Worm (Caenorhabditis elegans) whole organism, young adult: Measurements from ENCODE around the gene Y45G12B.3.
A peak's percentile ranks its signal among the peaks of the same experiment; 100 is the strongest.

Experiments used
- D2030.7 ChIP-seq: fragments of 200-800 bp; sonication (Bioruptor generic); IDR thresholded peaks from 2 replicates; pipeline ENCODE4 v1.3.6; 2022; ENCODE audit warnings: missing genetic modification reagents, missing genetic modification characterization, missing compliant biosample characterization
- F49E8.2 ChIP-seq: sonication (generic microtip); optimal IDR thresholded peaks from 3 replicates; lab custom pipeline; 2017; ENCODE audit warnings: missing genetic modification characterization, mild to moderate bottlenecking, missing compliant biosample characterization, antibody characterized with exemption, moderate library complexity; ENCODE audit not compliant: insufficient read depth
- F52B5.7 ChIP-seq: sonication (generic microtip); optimal IDR thresholded peaks from 2 replicates; lab custom pipeline; 2016; ENCODE audit warnings: mild to moderate bottlenecking, missing genetic modification characterization, missing compliant biosample characterization
- F55B11.4 ChIP-seq: sonication (generic microtip); optimal IDR thresholded peaks from 2 replicates; lab custom pipeline; 2016; ENCODE audit warnings: missing compliant biosample characterization, missing genetic modification characterization, borderline replicate concordance; ENCODE audit not compliant: insufficient read depth
- F57A8.1 ChIP-seq: fragments of 200-800 bp; sonication (Bioruptor generic); optimal IDR thresholded peaks from 2 replicates; lab custom pipeline; 2018; ENCODE audit warnings: mild to moderate bottlenecking, missing genetic modification characterization, moderate library complexity, missing compliant biosample characterization
- Y53G8AR.9 ChIP-seq: fragments of 200-800 bp; sonication (Bioruptor generic); conservative IDR thresholded peaks from 2 replicates; pipeline ENCODE4 v1.3.6; 2022; ENCODE audit warnings: missing genetic modification reagents, missing genetic modification characterization, missing compliant biosample characterization
- ama-1 ChIP-seq, 3 experiments: fragments of 150-350 bp in 1 of 3; sonication (generic microtip) in 2 of 3; optimal IDR thresholded peaks; 2 replicates each; lab custom pipeline; 2014 to 2018; ENCODE audit warnings: missing biosample characterization in 2 of 3, missing genetic modification characterization in 2 of 3, missing genetic modification reagents in 2 of 3
- attf-6 ChIP-seq: fragments of 200-800 bp; sonication (Bioruptor generic); IDR thresholded peaks from 2 replicates; pipeline ENCODE4 v1.3.6; 2022; ENCODE audit warnings: missing genetic modification reagents, missing genetic modification characterization, missing compliant biosample characterization
- bed-1 ChIP-seq: fragments of 200-800 bp; sonication (Bioruptor generic); IDR thresholded peaks from 2 replicates; pipeline ENCODE4 v1.3.6; 2022; ENCODE audit warnings: missing genetic modification reagents, missing genetic modification characterization, missing compliant biosample characterization
- cebp-1 ChIP-seq, 2 experiments: fragments of 200-800 bp in 1 of 2; sonication (Bioruptor generic) in 1 of 2; sonication (generic microtip) in 1 of 2; IDR thresholded peaks in 1 of 2; optimal IDR thresholded peaks in 1 of 2; 2 replicates each; pipeline versions ENCODE4 v1.3.6 to Lab custom; 2017 to 2022; ENCODE audit warnings: missing compliant biosample characterization in 2 of 2, missing genetic modification characterization in 2 of 2, mild to moderate bottlenecking in 1 of 2, missing genetic modification reagents in 1 of 2, moderate library complexity in 1 of 2
- cebp-2 ChIP-seq: fragments of 200-800 bp; sonication (Bioruptor generic); IDR thresholded peaks from 2 replicates; pipeline ENCODE4 v1.3.6; 2022; ENCODE audit warnings: missing genetic modification characterization, missing compliant biosample characterization
- ceh-40 ChIP-seq: fragments of 200-800 bp; sonication (Bioruptor generic); IDR thresholded peaks from 2 replicates; pipeline ENCODE4 v1.3.6; 2022; ENCODE audit warnings: missing genetic modification characterization, missing compliant biosample characterization
- ceh-79 ChIP-seq: sonication (generic microtip); optimal IDR thresholded peaks from 2 replicates; lab custom pipeline; 2017; ENCODE audit warnings: mild to moderate bottlenecking, missing genetic modification characterization, missing compliant biosample characterization
- ceh-91 ChIP-seq: fragments of 200-800 bp; sonication (Bioruptor generic); IDR thresholded peaks from 2 replicates; pipeline ENCODE4 v1.3.6; 2022; ENCODE audit warnings: missing genetic modification reagents, missing genetic modification characterization, missing compliant biosample characterization
- chd-7 ChIP-seq: sonication (generic microtip); optimal IDR thresholded peaks from 2 replicates; lab custom pipeline; 2016; ENCODE audit warnings: mild to moderate bottlenecking, missing genetic modification characterization, moderate library complexity, missing compliant biosample characterization
- die-1 ChIP-seq: sonication (generic microtip); optimal IDR thresholded peaks from 2 replicates; lab custom pipeline; 2016; ENCODE audit warnings: missing genotype, mild to moderate bottlenecking, missing genetic modification characterization, missing compliant biosample characterization
- dpff-1 ChIP-seq: sonication (generic microtip); optimal IDR thresholded peaks from 2 replicates; lab custom pipeline; 2017; ENCODE audit warnings: mild to moderate bottlenecking, missing genetic modification characterization, missing compliant biosample characterization
- efl-1 ChIP-seq: fragments of 150-350 bp; optimal IDR thresholded peaks from 2 replicates; lab custom pipeline; 2014; ENCODE audit warnings: missing biosample characterization, missing genetic modification reagents, missing genetic modification characterization
- egl-18 ChIP-seq: fragments of 200-800 bp; sonication (Bioruptor generic); IDR thresholded peaks from 2 replicates; pipeline ENCODE4 v1.3.6; 2022; ENCODE audit warnings: missing genetic modification reagents, missing genetic modification characterization, missing compliant biosample characterization
- egrh-3 ChIP-seq: fragments of 200-800 bp; sonication (Bioruptor generic); IDR thresholded peaks from 2 replicates; pipeline ENCODE4 v1.3.6; 2022; ENCODE audit warnings: missing genetic modification reagents, missing genetic modification characterization, missing compliant biosample characterization
- ets-4 ChIP-seq: fragments of 200-800 bp; sonication (Bioruptor generic); optimal IDR thresholded peaks from 2 replicates; lab custom pipeline; 2018; ENCODE audit warnings: mild to moderate bottlenecking, missing genetic modification characterization, missing compliant biosample characterization
- gei-17 ChIP-seq: fragments of 200-800 bp; sonication (Bioruptor generic); optimal IDR thresholded peaks from 2 replicates; lab custom pipeline; 2018; ENCODE audit warnings: mild to moderate bottlenecking, missing genetic modification characterization, missing compliant biosample characterization
- him-1 ChIP-seq: sonication (generic microtip); optimal IDR thresholded peaks from 2 replicates; lab custom pipeline; 2016; ENCODE audit warnings: missing genotype, missing genetic modification reagents, missing genetic modification characterization, missing compliant biosample characterization
- hlh-26 ChIP-seq: fragments of 200-800 bp; sonication (Bioruptor generic); conservative IDR thresholded peaks from 2 replicates; pipeline ENCODE4 v1.3.6; 2022; ENCODE audit warnings: missing genetic modification reagents, missing genetic modification characterization, missing compliant biosample characterization
- hmg-1.2 ChIP-seq: fragments of 200-800 bp; sonication (Bioruptor generic); IDR thresholded peaks from 2 replicates; pipeline ENCODE4 v1.3.6; 2022; ENCODE audit warnings: missing genetic modification reagents, missing genetic modification characterization, missing compliant biosample characterization
- hmg-20 ChIP-seq: fragments of 200-800 bp; sonication (Bioruptor generic); IDR thresholded peaks from 2 replicates; pipeline ENCODE4 v1.3.6; 2022; ENCODE audit warnings: missing genetic modification reagents, missing genetic modification characterization, missing compliant biosample characterization
- lin-35 ChIP-seq, 3 experiments: fragments of 150-350 bp in 2 of 3; sonication (generic microtip) in 1 of 3; optimal IDR thresholded peaks; 2 replicates each; lab custom pipeline; 2014 to 2018; ENCODE audit warnings: missing biosample characterization in 3 of 3, missing genetic modification characterization in 3 of 3, missing genetic modification reagents in 3 of 3
- mcd-1 ChIP-seq: fragments of 200-800 bp; sonication (Bioruptor generic); IDR thresholded peaks from 2 replicates; pipeline ENCODE4 v1.3.6; 2022; ENCODE audit warnings: missing genetic modification reagents, missing genetic modification characterization, missing compliant biosample characterization
- nfya-2 ChIP-seq: fragments of 200-800 bp; sonication (Bioruptor generic); IDR thresholded peaks from 2 replicates; pipeline ENCODE4 v1.3.6; 2022; ENCODE audit warnings: missing genetic modification reagents, missing genetic modification characterization, missing compliant biosample characterization
- nfyb-1 ChIP-seq: fragments of 200-800 bp; sonication (Bioruptor generic); IDR thresholded peaks from 2 replicates; pipeline ENCODE4 v1.3.6; 2022; ENCODE audit warnings: missing genetic modification reagents, missing genetic modification characterization, missing compliant biosample characterization
- nhr-120 ChIP-seq: fragments of 200-800 bp; sonication (Bioruptor generic); IDR thresholded peaks from 2 replicates; pipeline ENCODE4 v1.3.6; 2022; ENCODE audit warnings: missing genetic modification characterization, missing compliant biosample characterization
- nhr-80 ChIP-seq: sonication (generic microtip); optimal IDR thresholded peaks from 2 replicates; lab custom pipeline; 2016; ENCODE audit warnings: missing genetic modification characterization, missing compliant biosample characterization
- nhr-90 ChIP-seq: sonication (generic microtip); optimal IDR thresholded peaks from 2 replicates; lab custom pipeline; 2016; ENCODE audit warnings: missing genotype, mild to moderate bottlenecking, missing genetic modification characterization, missing compliant biosample characterization
- pha-4 ChIP-seq: fragments of 150-350 bp; sonication (generic microtip); optimal IDR thresholded peaks from 2 replicates; lab custom pipeline; 2014; ENCODE audit warnings: missing biosample characterization, missing genetic modification reagents, missing genetic modification characterization
- rec-8 ChIP-seq, 2 experiments: sonication (generic microtip); optimal IDR thresholded peaks; 2 replicates each; lab custom pipeline; 2016; ENCODE audit warnings: mild to moderate bottlenecking in 2 of 2, missing genetic modification characterization in 2 of 2, missing genetic modification reagents in 2 of 2, missing genotype in 2 of 2, missing biosample characterization in 1 of 2, missing compliant biosample characterization in 1 of 2, moderate library complexity in 1 of 2
- repo-1 ChIP-seq: sonication (generic microtip); optimal IDR thresholded peaks from 2 replicates; lab custom pipeline; 2017; ENCODE audit warnings: mild to moderate bottlenecking, missing genetic modification characterization, missing compliant biosample characterization
- rpc-1 ChIP-seq, 2 experiments: fragments of 150-350 bp in 1 of 2; sonication (generic microtip) in 1 of 2; optimal IDR thresholded peaks; 2 replicates each; lab custom pipeline; 2014 to 2018; ENCODE audit warnings: missing biosample characterization in 1 of 2, missing genetic modification characterization in 1 of 2, missing genetic modification reagents in 1 of 2, missing genotype in 1 of 2
- snpc-1.1 ChIP-seq: sonication (generic microtip); optimal IDR thresholded peaks from 2 replicates; lab custom pipeline; 2017; ENCODE audit warnings: missing genetic modification characterization, mild to moderate bottlenecking, missing compliant biosample characterization, antibody characterized with exemption, moderate library complexity, missing genotype, missing genetic modification reagents; ENCODE audit not compliant: insufficient read depth
- xnd-1 ChIP-seq: sonication (generic microtip); optimal IDR thresholded peaks from 2 replicates; lab custom pipeline; 2016; ENCODE audit warnings: missing genotype, missing genetic modification reagents, missing genetic modification characterization, missing compliant biosample characterization
- zfh-2 ChIP-seq: fragments of 200-800 bp; sonication (Bioruptor generic); conservative IDR thresholded peaks from 2 replicates; pipeline ENCODE4 v1.3.6; 2022; ENCODE audit warnings: missing genetic modification reagents, missing genetic modification characterization, missing compliant biosample characterization
- zim-3 ChIP-seq: sonication (generic microtip); optimal IDR thresholded peaks from 2 replicates; lab custom pipeline; 2017; ENCODE audit warnings: mild to moderate bottlenecking, missing genetic modification characterization, moderate library complexity, missing compliant biosample characterization

Gene Y45G12B.3

ce11 chrV:2646067-2646466 lies 50.0 kb downstream of the Y45G12B.3 start (continued):
- peak; percentile 85 for TF ChIP-seq zfh-2
- no peak for TF ChIP-seq nhr-90 (tag; lab: Kevin White, UChicago)
- TF ChIP-seq egrh-3 (GFP tag; lab: Robert Waterston, UW) = peak; percentile 35; the same call in 1 of the 2 replicates
- peak; percentile 56; the same call in 1 of the 2 replicates for TF ChIP-seq nfyb-1 (GFP tag; lab: Robert Waterston, UW)
- no peak for TF ChIP-seq mcd-1 (GFP tag; lab: Robert Waterston, UW)
- no peak for TF ChIP-seq efl-1 (GFP tag; lab: Kevin White, UChicago)
- TF ChIP-seq ama-1 (optimal IDR thresholded peaks at IDR 0.05; lab: Kevin White, UChicago) = no peak
- no peak for TF ChIP-seq ama-1 (GFP tag; optimal IDR thresholded peaks at IDR 0.05; lab: Kevin White, UChicago)
- TF ChIP-seq F52B5.7 (tag; lab: Kevin White, UChicago) = no peak
- no peak for TF ChIP-seq xnd-1
- TF ChIP-seq nhr-120 (GFP tag; lab: Robert Waterston, UW) = 0 out of 2 replicates have a peak, but pooled peaks have one; percentile 65
- TF ChIP-seq hmg-1.2 (GFP tag; lab: Robert Waterston, UW) = no peak
- TF ChIP-seq die-1 (tag; lab: Kevin White, UChicago) = no peak
- no peak for TF ChIP-seq cebp-2
- no peak for TF ChIP-seq F49E8.2 (tag; lab: Kevin White, UChicago)
- no peak for TF ChIP-seq dpff-1 (tag; lab: Kevin White, UChicago)
- TF ChIP-seq rec-8 (tag; optimal IDR thresholded peaks at IDR 0.05; lab: Kevin White, UChicago) = no peak

- TF ChIP-seq egrh-3 (GFP tag; lab: Robert Waterston, UW) (0 out of 2 replicates have a peak, but pooled peaks have one; percentile 24), zfh-2 (peak; percentile 59; the same call in 1 of the 2 replicates), attf-6 (no peak), nfya-2 (GFP tag; lab: Robert Waterston, UW) (no peak)
Observed at ce11 chrV:2639506-2639905, 56.5 kb downstream of the Y45G12B.3 start.

ce11 chrV:2639035-2639434 lies 57.0 kb downstream of the Y45G12B.3 start, which contains the start of gene W02H5.2:
TSS of gene W02H5.2 (plus strand) at chrV:2639335.
- TF ChIP-seq ceh-79 (tag; lab: Kevin White, UChicago) = no peak
- TF ChIP-seq egl-18 (GFP tag; lab: Robert Waterston, UW) = no peak
- no peak for TF ChIP-seq rec-8 (tag; optimal IDR thresholded peaks at IDR 0.05; lab: Kevin White, UChicago)
- TF ChIP-seq pha-4 = no peak
- TF ChIP-seq repo-1 (tag; lab: Kevin White, UChicago) = no peak
- no peak for TF ChIP-seq D2030.7
- TF ChIP-seq snpc-1.1 = no peak
- no peak for TF ChIP-seq nfyb-1 (GFP tag; lab: Robert Waterston, UW)
- TF ChIP-seq bed-1 = no peak
- TF ChIP-seq ets-4 (GFP tag; lab: Kevin White, UChicago) = no peak
- no peak for TF ChIP-seq Y53G8AR.9 (GFP tag; lab: Robert Waterston, UW)

- TF ChIP-seq hlh-26 (GFP tag; lab: Robert Waterston, UW) (no peak), ceh-91 (peak; percentile 48; the same call in 1 of the 2 replicates), nfya-2 (GFP tag; lab: Robert Waterston, UW) (no peak), nhr-80 (no peak), attf-6 (no peak), rpc-1 (optimal IDR thresholded peaks at IDR 0.05; lab: Kevin White, UChicago) (no peak), rpc-1 (tag; optimal IDR thresholded peaks at IDR 0.05; lab: Kevin White, UChicago) (no peak), D2030.7 (peak; percentile 57; the same call in 1 of the 2 replicates), him-1 (tag; lab: Kevin White, UChicago) (peak; percentile 42), F49E8.2 (tag; lab: Kevin White, UChicago) (no peak), zim-3 (tag; lab: Kevin White, UChicago) (no peak), F57A8.1 (GFP tag; lab: Kevin White, UChicago) (no peak), ceh-40 (GFP tag; lab: Robert Waterston, UW) (no peak), hmg-20 (GFP tag; lab: Robert Waterston, UW) (no peak; the same call in 1 of the 2 replicates), lin-35 (GFP tag; optimal IDR thresholded peaks at IDR 0.05; lab: Kevin White, UChicago) (peak in 2 of 3 experiments; percentile 41 to 94), cebp-1 (GFP tag; IDR thresholded peaks at IDR 0.05; lab: Robert Waterston, UW) (no peak), cebp-1 (tag; optimal IDR thresholded peaks at IDR 0.05; lab: Kevin White, UChicago) (peak; percentile 37), efl-1 (GFP tag; lab: Kevin White, UChicago) (peak; percentile 76), chd-7 (tag; lab: Kevin White, UChicago) (peak; percentile 16), gei-17 (no peak), Y53G8AR.9 (GFP tag; lab: Robert Waterston, UW) (no peak), F55B11.4 (tag; lab: Kevin White, UChicago) (no peak)
Observed at ce11 chrV:2638545-2638944, 57.5 kb downstream of the Y45G12B.3 start, which contains the start of gene W02H5.19. TSS of gene W02H5.19 (plus strand) at chrV:2638890.
